Fruit fly (Drosophila melanogaster) whole organism, embryonic: ENCODE results near the gene CG17349.

Experiments used
- Adf1 ChIP-seq: fragments of 200-800 bp; sonication (Bioruptor generic); IDR thresholded peaks from 2 replicates; pipeline ENCODE4 v1.3.6; 2022; ENCODE audit warnings: missing biosample characterization, missing genetic modification characterization
- CG10321 ChIP-seq: fragments of 200-800 bp; sonication (Bioruptor generic); IDR thresholded peaks from 2 replicates; pipeline ENCODE4 v1.3.6; 2022; ENCODE audit warnings: missing biosample characterization, missing genetic modification characterization
- CG10979 ChIP-seq: fragments of 200-800 bp; sonication (Bioruptor generic); optimal IDR thresholded peaks from 2 replicates; lab custom pipeline; 2018; ENCODE audit warnings: missing biosample characterization, mild to moderate bottlenecking, missing genetic modification characterization, moderate library complexity
- CG11560 ChIP-seq: fragments of 200-800 bp; sonication (Bioruptor generic); IDR thresholded peaks from 3 replicates; pipeline ENCODE4 v1.3.6; 2022; ENCODE audit warnings: missing biosample characterization, missing genetic modification characterization
- CG12071 ChIP-seq: fragments of 200-800 bp; sonication (Bioruptor generic); optimal IDR thresholded peaks from 3 replicates; lab custom pipeline; 2018; ENCODE audit warnings: missing biosample characterization, mild to moderate bottlenecking, missing genetic modification characterization
- CG14667 ChIP-seq: fragments of 200-800 bp; sonication (Bioruptor generic); IDR thresholded peaks from 2 replicates; pipeline ENCODE4 v1.3.6; 2022; ENCODE audit warnings: missing biosample characterization, missing genetic modification characterization
- CG14710 ChIP-seq: fragments of 200-800 bp; sonication (Bioruptor generic); optimal IDR thresholded peaks from 3 replicates; lab custom pipeline; 2019; ENCODE audit warnings: missing biosample characterization, mild to moderate bottlenecking, missing genetic modification characterization, moderate library complexity
- CG17186 ChIP-seq: fragments of 200-800 bp; sonication (Bioruptor generic); optimal IDR thresholded peaks from 3 replicates; lab custom pipeline; 2017; ENCODE audit warnings: missing biosample characterization, missing genetic modification reagents, missing genetic modification characterization
- CG17328 ChIP-seq: fragments of 200-800 bp; sonication (Bioruptor generic); IDR thresholded peaks from 2 replicates; pipeline ENCODE4 v1.3.6; 2022; ENCODE audit warnings: missing biosample characterization, missing genetic modification characterization
- CG17612 ChIP-seq: fragments of 200-800 bp; sonication (Bioruptor generic); IDR thresholded peaks from 2 replicates; pipeline ENCODE4 v1.3.6; 2022; ENCODE audit warnings: missing biosample characterization, missing genetic modification characterization
- CG18011 ChIP-seq: fragments of 200-800 bp; sonication (Bioruptor generic); optimal IDR thresholded peaks from 2 replicates; lab custom pipeline; 2017; ENCODE audit warnings: missing biosample characterization, missing genetic modification characterization, mild to moderate bottlenecking, moderate library complexity, missing genotype
- CG18764 ChIP-seq: fragments of 200-800 bp; sonication (Bioruptor generic); optimal IDR thresholded peaks from 3 replicates; lab custom pipeline; 2016; ENCODE audit warnings: missing biosample characterization, missing genetic modification characterization
- CG2120 ChIP-seq: fragments of 200-800 bp; sonication (Bioruptor generic); optimal IDR thresholded peaks from 3 replicates; lab custom pipeline; 2016; ENCODE audit warnings: missing biosample characterization, missing genetic modification characterization
- CG2678 ChIP-seq: fragments of 200-800 bp; sonication (Bioruptor generic); optimal IDR thresholded peaks from 3 replicates; lab custom pipeline; 2019; ENCODE audit warnings: missing biosample characterization, mild to moderate bottlenecking, missing genetic modification characterization, moderate library complexity
- CG31441 ChIP-seq: fragments of 200-800 bp; sonication (Bioruptor generic); IDR thresholded peaks from 2 replicates; pipeline ENCODE4 v1.3.6; 2022; ENCODE audit warnings: missing biosample characterization, missing genetic modification characterization
- CG3838 ChIP-seq: fragments of 200-800 bp; sonication (Bioruptor generic); optimal IDR thresholded peaks from 3 replicates; lab custom pipeline; 2016; ENCODE audit warnings: missing biosample characterization, missing genetic modification characterization
- CG4730 ChIP-seq: fragments of 200-800 bp; sonication (Bioruptor generic); IDR thresholded peaks from 2 replicates; pipeline ENCODE4 v1.3.6; 2022; ENCODE audit warnings: missing biosample characterization, missing genetic modification characterization
- CG6683 ChIP-seq: fragments of 200-800 bp; sonication (Bioruptor generic); optimal IDR thresholded peaks from 2 replicates; lab custom pipeline; 2017; ENCODE audit warnings: missing biosample characterization, mild to moderate bottlenecking, missing genetic modification characterization, missing genetic modification reagents
- CG7357 ChIP-seq: fragments of 200-800 bp; sonication (Bioruptor generic); IDR thresholded peaks from 3 replicates; pipeline ENCODE4 v1.3.6; 2022; ENCODE audit warnings: missing biosample characterization, missing genetic modification characterization
- E2f1 ChIP-seq: fragments of 200-800 bp; sonication (Bioruptor generic); IDR thresholded peaks from 2 replicates; pipeline ENCODE4 v1.3.6; 2022; ENCODE audit warnings: missing biosample characterization, missing genetic modification characterization
- Ets97D ChIP-seq: fragments of 200-800 bp; sonication (Bioruptor generic); optimal IDR thresholded peaks from 3 replicates; lab custom pipeline; 2016; ENCODE audit warnings: missing biosample characterization, missing genetic modification characterization
- Gug ChIP-seq: fragments of 200-800 bp; sonication (Bioruptor generic); IDR thresholded peaks from 4 replicates; pipeline ENCODE4 v1.3.6; 2022; ENCODE audit warnings: missing biosample characterization, missing genetic modification characterization
- Hsf ChIP-seq: fragments of 200-800 bp; sonication (Bioruptor generic); optimal IDR thresholded peaks from 3 replicates; lab custom pipeline; 2016; ENCODE audit warnings: missing biosample characterization, missing genetic modification characterization
- NC2α ChIP-seq: fragments of 200-800 bp; sonication (Bioruptor generic); optimal IDR thresholded peaks from 2 replicates; lab custom pipeline; 2016; ENCODE audit warnings: missing biosample characterization, missing genetic modification characterization
- NC2β ChIP-seq: fragments of 200-800 bp; sonication (Bioruptor generic); optimal IDR thresholded peaks from 2 replicates; lab custom pipeline; 2016; ENCODE audit warnings: missing biosample characterization, missing genetic modification characterization
- NFAT ChIP-seq: fragments of 200-800 bp; sonication (Bioruptor generic); IDR thresholded peaks from 2 replicates; pipeline ENCODE4 v1.3.6; 2022; ENCODE audit warnings: missing biosample characterization, missing genetic modification characterization
- Nf-YA ChIP-seq: fragments of 200-800 bp; sonication (Bioruptor generic); IDR thresholded peaks from 2 replicates; pipeline ENCODE4 v1.3.6; 2022; ENCODE audit warnings: missing biosample characterization, missing genetic modification characterization
- Optix ChIP-seq: fragments of 200-800 bp; sonication (Bioruptor generic); IDR thresholded peaks from 3 replicates; pipeline ENCODE4 v1.3.6; 2022; ENCODE audit warnings: missing biosample characterization, missing genetic modification characterization
- Tbp ChIP-seq: fragments of >200 bp; optimal IDR thresholded peaks from 2 replicates; lab custom pipeline; 2018; ENCODE audit warnings: missing biosample characterization, missing genetic modification characterization
- Usf ChIP-seq: fragments of 200-800 bp; sonication (Bioruptor generic); optimal IDR thresholded peaks from 2 replicates; lab custom pipeline; 2017; ENCODE audit warnings: missing genotype, missing biosample characterization, missing genetic modification characterization
- caup ChIP-seq: fragments of 200-800 bp; sonication (Bioruptor generic); optimal IDR thresholded peaks from 3 replicates; lab custom pipeline; 2017; ENCODE audit warnings: missing biosample characterization, mild to moderate bottlenecking, missing genetic modification characterization, moderate library complexity; ENCODE audit not compliant: severe bottlenecking
- corto ChIP-seq: fragments of 200-800 bp; sonication (Bioruptor generic); optimal IDR thresholded peaks from 2 replicates; lab custom pipeline; 2016; ENCODE audit warnings: missing biosample characterization, mild to moderate bottlenecking, missing genetic modification characterization, moderate library complexity
- dysf ChIP-seq: fragments of 200-800 bp; sonication (Bioruptor generic); IDR thresholded peaks from 3 replicates; pipeline ENCODE4 v1.3.6; 2022; ENCODE audit warnings: missing biosample characterization, missing genetic modification characterization
- emc ChIP-seq: fragments of 200-800 bp; sonication (Bioruptor generic); optimal IDR thresholded peaks from 2 replicates; lab custom pipeline; 2016; ENCODE audit warnings: missing biosample characterization, missing genetic modification characterization
- gcm ChIP-seq: fragments of 200-800 bp; sonication (Bioruptor generic); optimal IDR thresholded peaks from 2 replicates; lab custom pipeline; 2019; ENCODE audit warnings: missing biosample characterization, mild to moderate bottlenecking, missing genetic modification characterization, moderate library complexity
- knrl ChIP-seq: fragments of 200-800 bp; sonication (Bioruptor generic); IDR thresholded peaks from 3 replicates; pipeline ENCODE4 v1.3.6; 2022; ENCODE audit warnings: missing biosample characterization, missing genetic modification characterization; ENCODE audit not compliant: partially characterized antibody
- nerfin-1 ChIP-seq: fragments of 200-800 bp; sonication (Bioruptor generic); optimal IDR thresholded peaks from 3 replicates; lab custom pipeline; 2019; ENCODE audit warnings: missing biosample characterization, mild to moderate bottlenecking, missing genetic modification characterization, moderate library complexity
- nerfin-2 ChIP-seq: fragments of 200-800 bp; sonication (Bioruptor generic); IDR thresholded peaks from 2 replicates; pipeline ENCODE4 v1.3.6; 2022; ENCODE audit warnings: missing biosample characterization, missing genetic modification characterization; ENCODE audit not compliant: partially characterized antibody
- nmo ChIP-seq: fragments of 200-800 bp; sonication (Bioruptor generic); optimal IDR thresholded peaks from 2 replicates; lab custom pipeline; 2018; ENCODE audit warnings: missing biosample characterization, mild to moderate bottlenecking, missing genetic modification characterization, moderate library complexity
- pfk ChIP-seq: fragments of 200-800 bp; sonication (Bioruptor generic); optimal IDR thresholded peaks from 2 replicates; lab custom pipeline; 2018; ENCODE audit warnings: missing biosample characterization, mild to moderate bottlenecking, missing genetic modification characterization, moderate library complexity
- pita ChIP-seq: fragments of 200-800 bp; sonication (Bioruptor generic); optimal IDR thresholded peaks from 2 replicates; lab custom pipeline; 2017; ENCODE audit warnings: missing biosample characterization, mild to moderate bottlenecking, missing genetic modification characterization
- pnt ChIP-seq: fragments of 200-800 bp; sonication (Bioruptor generic); optimal IDR thresholded peaks from 3 replicates; lab custom pipeline; 2016; ENCODE audit warnings: missing biosample characterization, missing genetic modification characterization
- pzg ChIP-seq: fragments of 200-800 bp; sonication (Bioruptor generic); optimal IDR thresholded peaks from 3 replicates; lab custom pipeline; 2018; ENCODE audit warnings: missing biosample characterization, mild to moderate bottlenecking, missing genetic modification characterization, moderate library complexity
- schlank ChIP-seq: fragments of 200-800 bp; sonication (Bioruptor generic); optimal IDR thresholded peaks from 2 replicates; lab custom pipeline; 2018; ENCODE audit warnings: missing biosample characterization, mild to moderate bottlenecking, missing genetic modification characterization
- scrt ChIP-seq: fragments of 200-800 bp; sonication (Bioruptor generic); optimal IDR thresholded peaks from 2 replicates; lab custom pipeline; 2018; ENCODE audit warnings: missing biosample characterization, mild to moderate bottlenecking, missing genetic modification characterization, moderate library complexity
- sens ChIP-seq: fragments of 200-800 bp; sonication (Bioruptor generic); peaks from one replicate; lab custom pipeline; 2016; ENCODE audit warnings: missing biosample characterization, missing genetic modification characterization
- sob ChIP-seq: fragments of 200-800 bp; sonication (Bioruptor generic); IDR thresholded peaks from 2 replicates; pipeline ENCODE4 v1.3.6; 2022; ENCODE audit warnings: missing biosample characterization, missing genetic modification characterization
- stwl ChIP-seq: fragments of 200-800 bp; sonication (Bioruptor generic); optimal IDR thresholded peaks from 3 replicates; lab custom pipeline; 2018; ENCODE audit warnings: missing biosample characterization, mild to moderate bottlenecking, missing genetic modification characterization, moderate library complexity
- tio ChIP-seq: fragments of 200-800 bp; sonication (Bioruptor generic); optimal IDR thresholded peaks from 2 replicates; lab custom pipeline; 2017; ENCODE audit warnings: missing biosample characterization, missing genetic modification characterization, inconsistent platforms
- ttk ChIP-seq: fragments of 200-800 bp; sonication (Bioruptor generic); IDR thresholded peaks from 2 replicates; pipeline ENCODE4 v2.1.2; 2022; ENCODE audit warnings: missing biosample characterization, missing genetic modification characterization
- tx ChIP-seq: fragments of 200-800 bp; sonication (Bioruptor generic); optimal IDR thresholded peaks from 2 replicates; lab custom pipeline; 2016; ENCODE audit warnings: missing biosample characterization, missing genetic modification characterization
- unc-4 ChIP-seq: fragments of 200-800 bp; sonication (Bioruptor generic); IDR thresholded peaks from 2 replicates; pipeline ENCODE4 v1.3.6; 2022; ENCODE audit warnings: missing biosample characterization, missing genetic modification characterization; ENCODE audit not compliant: partially characterized antibody

CG17349 gene

dm6 chr2L:19342018-19342417 lies 28.2 kb upstream of the CG17349 start (continued):
- TF ChIP-seq CG2120 (GFP tag; lab: Kevin White, UChicago) (no peak), tx (no peak), tio (GFP tag; lab: Kevin White, UChicago) (no peak), unc-4 (GFP tag; lab: Robert Waterston, UW) (no peak), sens (peak; percentile 78), Tbp (GFP tag; lab: Kevin White, UChicago) (no peak), CG2678 (peak; percentile 55), CG31441 (GFP tag; lab: Robert Waterston, UW) (peak; percentile 64), dysf (GFP tag; lab: Robert Waterston, UW) (peak; percentile 15; the same call in 1 of the 3 replicates), corto (no peak), emc (GFP tag; lab: Kevin White, UChicago) (no peak), stwl (tag; lab: Kevin White, UChicago) (peak; percentile 6), Gug (no peak), NC2α (GFP tag; lab: Kevin White, UChicago) (no peak), CG17612 (GFP tag; lab: Robert Waterston, UW) (no peak), CG18011 (GFP tag; lab: Kevin White, UChicago) (no peak), CG14667 (GFP tag; lab: Robert Waterston, UW) (no peak), pfk (GFP tag; lab: Kevin White, UChicago) (no peak), Nf-YA (no peak), Ets97D (no peak), scrt (no peak), nerfin-1 (tag; lab: Kevin White, UChicago) (peak; percentile 31), Optix (GFP tag; lab: Robert Waterston, UW) (no peak), ttk (GFP tag; lab: Robert Waterston, UW) (no peak), Usf (GFP tag; lab: Kevin White, UChicago) (no peak), caup (GFP tag; lab: Kevin White, UChicago) (no peak), CG4730 (GFP tag; lab: Robert Waterston, UW) (no peak), nerfin-2 (no peak), Adf1 (GFP tag; lab: Robert Waterston, UW) (no peak), sob (GFP tag; lab: Robert Waterston, UW) (no peak), CG10321 (GFP tag; lab: Robert Waterston, UW) (no peak), schlank (tag; lab: Kevin White, UChicago) (no peak), pita (GFP tag; lab: Kevin White, UChicago) (no peak), pnt (GFP tag; lab: Kevin White, UChicago) (peak; percentile 32), CG7357 (GFP tag; lab: Robert Waterston, UW) (peak; percentile 13; the same call in 1 of the 3 replicates), CG3838 (GFP tag; lab: Kevin White, UChicago) (no peak), E2f1 (GFP tag; lab: Robert Waterston, UW) (no peak), CG12071 (GFP tag; lab: Kevin White, UChicago) (no peak), gcm (peak; percentile 94), NC2β (GFP tag; lab: Kevin White, UChicago) (no peak), CG14710 (tag; lab: Kevin White, UChicago) (peak; percentile 55), CG11560 (tag; lab: Robert Waterston, UW) (no peak), CG6683 (GFP tag; lab: Kevin White, UChicago) (no peak), CG18764 (GFP tag; lab: Kevin White, UChicago) (peak; percentile 21), CG17328 (GFP tag; lab: Robert Waterston, UW) (peak; percentile 66), Hsf (no peak), CG10979 (tag; lab: Kevin White, UChicago) (peak; percentile 81), CG17186 (GFP tag; lab: Kevin White, UChicago) (no peak), pzg (no peak), knrl (GFP tag; lab: Robert Waterston, UW) (no peak), NFAT (GFP tag; lab: Robert Waterston, UW) (no peak), nmo (peak; percentile 36)
